Fruit fly (Drosophila melanogaster) whole organism, embryonic: ENCODE data around the gene CG34307.

ENCODE experiments used
- Aef1 ChIP-seq: fragments of 200-800 bp; sonication (Bioruptor generic); IDR thresholded peaks from 3 replicates; pipeline ENCODE4 v1.3.6; 2022; ENCODE audit warnings: missing biosample characterization, missing genetic modification characterization
- Awh ChIP-seq: fragments of 200-800 bp; sonication (Bioruptor generic); IDR thresholded peaks from 2 replicates; pipeline ENCODE4, ENCODE4 v1.3.6; 2022; ENCODE audit warnings: missing biosample characterization, missing genetic modification characterization
- BEAF-32 ChIP-seq: fragments of 200-800 bp; sonication (Bioruptor generic); optimal IDR thresholded peaks from 3 replicates; lab custom pipeline; 2017; ENCODE audit warnings: missing biosample characterization, missing genetic modification characterization, mild to moderate bottlenecking, moderate library complexity, missing genetic modification reagents
- CG10267 ChIP-seq: fragments of 200-800 bp; sonication (Bioruptor generic); optimal IDR thresholded peaks from 2 replicates; lab custom pipeline; 2018; ENCODE audit warnings: missing biosample characterization, mild to moderate bottlenecking, missing genetic modification characterization, moderate library complexity
- CG10366 ChIP-seq: fragments of 200-800 bp; sonication (Bioruptor generic); IDR thresholded peaks from 2 replicates; pipeline ENCODE4 v1.3.6; 2022; ENCODE audit warnings: missing biosample characterization, missing genetic modification characterization
- CG10959 ChIP-seq: fragments of 200-800 bp; sonication (Bioruptor generic); IDR thresholded peaks from 2 replicates; pipeline ENCODE4 v1.3.6; 2022; ENCODE audit warnings: missing biosample characterization, missing genetic modification characterization
- CG11695 ChIP-seq: fragments of 200-800 bp; sonication (Bioruptor generic); IDR thresholded peaks from 3 replicates; pipeline ENCODE4 v1.3.6; 2022; ENCODE audit warnings: missing biosample characterization, missing genetic modification characterization
- CG13123 ChIP-seq: fragments of 200-800 bp; sonication (Bioruptor generic); optimal IDR thresholded peaks from 2 replicates; lab custom pipeline; 2016; ENCODE audit warnings: missing biosample characterization, missing genetic modification characterization
- CG13296 ChIP-seq: fragments of 200-800 bp; sonication (Bioruptor generic); optimal IDR thresholded peaks from 3 replicates; lab custom pipeline; 2018; ENCODE audit warnings: missing biosample characterization, mild to moderate bottlenecking, missing genetic modification characterization
- CG14050 ChIP-seq: fragments of 200-800 bp; sonication (Bioruptor generic); IDR thresholded peaks from 3 replicates; pipeline ENCODE4 v1.3.6; 2022; ENCODE audit warnings: missing biosample characterization, missing genetic modification characterization
- CG17612 ChIP-seq: fragments of 200-800 bp; sonication (Bioruptor generic); IDR thresholded peaks from 2 replicates; pipeline ENCODE4 v1.3.6; 2022; ENCODE audit warnings: missing biosample characterization, missing genetic modification characterization
- CG17829 ChIP-seq: fragments of 200-800 bp; optimal IDR thresholded peaks from 2 replicates; lab custom pipeline; 2019; ENCODE audit warnings: missing biosample characterization, mild to moderate bottlenecking, missing genetic modification characterization, moderate library complexity
- CG18262 ChIP-seq: fragments of 200-800 bp; optimal IDR thresholded peaks from 3 replicates; lab custom pipeline; 2019; ENCODE audit warnings: missing biosample characterization, mild to moderate bottlenecking, missing genetic modification characterization, moderate library complexity
- CG2120 ChIP-seq: fragments of 200-800 bp; sonication (Bioruptor generic); optimal IDR thresholded peaks from 3 replicates; lab custom pipeline; 2016; ENCODE audit warnings: missing biosample characterization, missing genetic modification characterization
- CG3065 ChIP-seq: fragments of 200-800 bp; sonication (Bioruptor generic); optimal IDR thresholded peaks from 2 replicates; lab custom pipeline; 2016; ENCODE audit warnings: missing biosample characterization, missing genetic modification characterization
- CG31365 ChIP-seq: fragments of 200-800 bp; sonication (Bioruptor generic); optimal IDR thresholded peaks from 2 replicates; lab custom pipeline; 2018; ENCODE audit warnings: missing biosample characterization, mild to moderate bottlenecking, missing genetic modification characterization
- CG5180 ChIP-seq: fragments of 200-800 bp; sonication (Bioruptor generic); optimal IDR thresholded peaks from 3 replicates; lab custom pipeline; 2017; ENCODE audit warnings: missing biosample characterization, missing genetic modification characterization, mild to moderate bottlenecking, moderate library complexity, missing genetic modification reagents
- CG6813 ChIP-seq: fragments of 200-800 bp; sonication (Bioruptor generic); optimal IDR thresholded peaks from 2 replicates; lab custom pipeline; 2017; ENCODE audit warnings: missing biosample characterization, missing genetic modification characterization, mild to moderate bottlenecking, moderate library complexity, missing genetic modification reagents
- CG7786 ChIP-seq: fragments of 200-800 bp; sonication (Bioruptor generic); optimal IDR thresholded peaks from 2 replicates; lab custom pipeline; 2016; ENCODE audit warnings: missing biosample characterization, missing genetic modification characterization
- CG7928 ChIP-seq: fragments of 200-800 bp; sonication (Bioruptor generic); optimal IDR thresholded peaks from 2 replicates; lab custom pipeline; 2017; ENCODE audit warnings: missing biosample characterization, mild to moderate bottlenecking, missing genetic modification characterization
- Dip3 ChIP-seq: fragments of 200-800 bp; sonication (Bioruptor generic); optimal IDR thresholded peaks from 3 replicates; lab custom pipeline; 2016; ENCODE audit warnings: missing biosample characterization, missing genetic modification characterization
- Eip74EF ChIP-seq, 2 experiments: fragments of 200-800 bp in 1 of 2; fragments of >200 bp in 1 of 2; sonication (Bioruptor generic) in 1 of 2; optimal IDR thresholded peaks; 2 replicates each; lab custom pipeline; 2017 to 2019; ENCODE audit warnings: missing biosample characterization in 2 of 2, missing genetic modification characterization in 2 of 2, mild to moderate bottlenecking in 1 of 2, moderate library complexity in 1 of 2
- Elba2 ChIP-seq: fragments of 200-800 bp; sonication (Bioruptor generic); optimal IDR thresholded peaks from 3 replicates; lab custom pipeline; 2016; ENCODE audit warnings: missing biosample characterization, missing genetic modification characterization
- Fer3 ChIP-seq: fragments of 200-800 bp; sonication (Bioruptor generic); optimal IDR thresholded peaks from 2 replicates; lab custom pipeline; 2018; ENCODE audit warnings: missing biosample characterization, mild to moderate bottlenecking, missing genetic modification characterization, moderate library complexity
- Gug ChIP-seq: fragments of 200-800 bp; sonication (Bioruptor generic); IDR thresholded peaks from 4 replicates; pipeline ENCODE4 v1.3.6; 2022; ENCODE audit warnings: missing biosample characterization, missing genetic modification characterization
- HLHmδ ChIP-seq: fragments of 200-800 bp; sonication (Bioruptor generic); optimal IDR thresholded peaks from 2 replicates; lab custom pipeline; 2018; ENCODE audit warnings: missing biosample characterization, mild to moderate bottlenecking, missing genetic modification characterization, moderate library complexity
- HmgD ChIP-seq: fragments of 200-800 bp; sonication (Bioruptor generic); optimal IDR thresholded peaks from 3 replicates; lab custom pipeline; 2016; ENCODE audit warnings: missing biosample characterization, missing genetic modification characterization
- Hr39 ChIP-seq: fragments of >200 bp; optimal IDR thresholded peaks from 2 replicates; lab custom pipeline; 2017
- Hsf ChIP-seq: fragments of 200-800 bp; sonication (Bioruptor generic); optimal IDR thresholded peaks from 3 replicates; lab custom pipeline; 2016; ENCODE audit warnings: missing biosample characterization, missing genetic modification characterization
- Mad ChIP-seq: fragments of 200-800 bp; sonication (Bioruptor generic); optimal IDR thresholded peaks from 2 replicates; lab custom pipeline; 2016; ENCODE audit warnings: missing biosample characterization, missing genetic modification characterization
- Myb ChIP-seq: fragments of 200-800 bp; sonication (Bioruptor generic); optimal IDR thresholded peaks from 2 replicates; lab custom pipeline; 2016; ENCODE audit warnings: missing biosample characterization, missing genetic modification characterization
- Nf-YB ChIP-seq: fragments of 200-800 bp; sonication (Bioruptor generic); optimal IDR thresholded peaks from 3 replicates; lab custom pipeline; 2019; ENCODE audit warnings: missing biosample characterization, mild to moderate bottlenecking, missing genetic modification characterization, moderate library complexity
- Opbp ChIP-seq: fragments of 200-800 bp; sonication (Bioruptor generic); IDR thresholded peaks from 3 replicates; pipeline ENCODE4 v1.3.6; 2022; ENCODE audit warnings: missing biosample characterization, missing genetic modification characterization; ENCODE audit not compliant: partially characterized antibody
- Vsx1 ChIP-seq: fragments of 200-800 bp; sonication (Bioruptor generic); optimal IDR thresholded peaks from 2 replicates; lab custom pipeline; 2017; ENCODE audit warnings: missing biosample characterization, mild to moderate bottlenecking, missing genetic modification characterization, missing genetic modification reagents
- bcd ChIP-seq: fragments of 200-800 bp; sonication (Bioruptor generic); optimal IDR thresholded peaks from 2 replicates; lab custom pipeline; 2017; ENCODE audit warnings: missing biosample characterization, mild to moderate bottlenecking, missing genetic modification characterization
- bigmax ChIP-seq: fragments of 200-800 bp; sonication (Bioruptor generic); optimal IDR thresholded peaks from 2 replicates; lab custom pipeline; 2018; ENCODE audit warnings: missing biosample characterization, mild to moderate bottlenecking, missing genetic modification characterization
- chn ChIP-seq: fragments of 200-800 bp; sonication (Bioruptor generic); optimal IDR thresholded peaks from 2 replicates; lab custom pipeline; 2016; ENCODE audit warnings: missing biosample characterization, missing genetic modification characterization
- crc ChIP-seq: fragments of 200-800 bp; sonication (Bioruptor generic); optimal IDR thresholded peaks from 2 replicates; lab custom pipeline; 2016; ENCODE audit warnings: missing biosample characterization, missing genetic modification characterization
- da ChIP-seq: fragments of 200-800 bp; sonication (Bioruptor generic); optimal IDR thresholded peaks from 2 replicates; lab custom pipeline; 2016; ENCODE audit warnings: missing biosample characterization, missing genetic modification characterization
- dm ChIP-seq: fragments of 200-800 bp; sonication (Bioruptor generic); optimal IDR thresholded peaks from 3 replicates; lab custom pipeline; 2016; ENCODE audit warnings: missing biosample characterization, missing genetic modification characterization
- esg ChIP-seq: fragments of 200-800 bp; sonication (Bioruptor generic); conservative IDR thresholded peaks from 2 replicates; pipeline ENCODE4 v1.3.6; 2022; ENCODE audit warnings: missing biosample characterization, missing genetic modification characterization
- fd102C ChIP-seq: fragments of 200-800 bp; sonication (Bioruptor generic); optimal IDR thresholded peaks from 2 replicates; lab custom pipeline; 2018; ENCODE audit warnings: missing biosample characterization, mild to moderate bottlenecking, missing genetic modification characterization, moderate library complexity
- fd3F ChIP-seq: fragments of 200-800 bp; sonication (Bioruptor generic); optimal IDR thresholded peaks from 2 replicates; lab custom pipeline; 2018; ENCODE audit warnings: missing biosample characterization, mild to moderate bottlenecking, missing genetic modification characterization, moderate library complexity
- hth ChIP-seq: fragments of >200 bp; optimal IDR thresholded peaks from 2 replicates; lab custom pipeline; 2017; ENCODE audit warnings: inconsistent platforms
- pb ChIP-seq: fragments of 200-800 bp; sonication (Bioruptor generic); optimal IDR thresholded peaks from 3 replicates; lab custom pipeline; 2016; ENCODE audit warnings: missing biosample characterization, missing genetic modification characterization
- pho ChIP-seq: fragments of 200-800 bp; sonication (Bioruptor generic); optimal IDR thresholded peaks from 2 replicates; lab custom pipeline; 2016; ENCODE audit warnings: missing biosample characterization, missing genetic modification characterization
- ro ChIP-seq: fragments of 200-800 bp; sonication (Bioruptor generic); IDR thresholded peaks from 2 replicates; pipeline ENCODE4 v1.3.6; 2022; ENCODE audit warnings: missing biosample characterization, missing genetic modification characterization
- slbo ChIP-seq: fragments of 200-800 bp; sonication (Bioruptor generic); IDR thresholded peaks from 2 replicates; pipeline ENCODE4 v1.3.6; 2022; ENCODE audit warnings: missing biosample characterization, missing genetic modification characterization
- z ChIP-seq: fragments of 200-800 bp; sonication (Bioruptor generic); IDR thresholded peaks from 3 replicates; pipeline ENCODE4 v1.3.6; 2022; ENCODE audit warnings: missing biosample characterization, missing genetic modification characterization

The CG34307 gene

dm6 chr3R:11887114-11888037 is 10.0 kb upstream of the CG34307 start, which contains the start of gene mthl5 (continued):
- TF ChIP-seq CG13296 (GFP tag; lab: Kevin White, UChicago), result peak; percentile 59
- TF ChIP-seq slbo (GFP tag; lab: Robert Waterston, UW), result peak; percentile 78
- TF ChIP-seq Eip74EF (GFP tag; optimal IDR thresholded peaks at IDR 0.05; lab: Kevin White, UChicago), result peak in 1 of 2 experiments; percentile 77
- TF ChIP-seq Fer3 (tag; lab: Kevin White, UChicago), result peak; percentile 57
- TF ChIP-seq pho (GFP tag; lab: Kevin White, UChicago), result peak; percentile 51
- TF ChIP-seq CG3065 (GFP tag; lab: Kevin White, UChicago), result peak; percentile 13
- no peak for TF ChIP-seq CG14050 (GFP tag; lab: Robert Waterston, UW)
- TF ChIP-seq CG17612 (GFP tag; lab: Robert Waterston, UW), result peak; percentile 21; the same call in 1 of the 2 replicates
- TF ChIP-seq CG10267 (tag; lab: Kevin White, UChicago), result peak; percentile 80
- peak; percentile 83 for TF ChIP-seq bcd (GFP tag; lab: Kevin White, UChicago)
- peak; percentile 71 for TF ChIP-seq dm (GFP tag; lab: Kevin White, UChicago)
- TF ChIP-seq Hr39 (lab: Kevin White, UChicago), result no peak
- peak; percentile 80 for TF ChIP-seq esg
- TF ChIP-seq Awh (GFP tag; lab: Robert Waterston, UW), result 0 out of 2 replicates have a peak, but pooled peaks have one; percentile 61
- peak; percentile 54 for TF ChIP-seq Dip3 (GFP tag; lab: Kevin White, UChicago)
- TF ChIP-seq CG11695 (GFP tag; lab: Robert Waterston, UW), result peak; percentile 81
- TF ChIP-seq pb (GFP tag; lab: Kevin White, UChicago), result no peak
- peak; percentile 81 for TF ChIP-seq CG2120
- TF ChIP-seq Nf-YB (GFP tag; lab: Kevin White, UChicago), result peak; percentile 62
- peak; percentile 31 for TF ChIP-seq Mad (GFP tag; lab: Kevin White, UChicago)
- peak; percentile 18 for TF ChIP-seq Vsx1 (GFP tag; lab: Kevin White, UChicago)
- TF ChIP-seq Elba2 (GFP tag; lab: Kevin White, UChicago), result no peak
- TF ChIP-seq CG31365 (tag; lab: Kevin White, UChicago), result peak; percentile 24
- TF ChIP-seq Myb (GFP tag; lab: Kevin White, UChicago), result peak; percentile 56
- peak; percentile 71 for TF ChIP-seq CG7786
- no peak for TF ChIP-seq CG13123 (GFP tag; lab: Kevin White, UChicago)
- TF ChIP-seq fd3F (GFP tag; lab: Kevin White, UChicago), result peak; percentile 59
- TF ChIP-seq z (GFP tag; lab: Robert Waterston, UW), result peak; percentile 66; the same call in 2 of the 3 replicates
- no peak for TF ChIP-seq BEAF-32
- peak; percentile 77 for TF ChIP-seq CG10366 (GFP tag; lab: Robert Waterston, UW)
- TF ChIP-seq HmgD, result peak; percentile 53
- TF ChIP-seq crc (GFP tag; lab: Kevin White, UChicago), result peak; percentile 76
- no peak for TF ChIP-seq fd102C (GFP tag; lab: Kevin White, UChicago)
- TF ChIP-seq bigmax, result no peak
- peak; percentile 80 for TF ChIP-seq Gug (GFP tag; lab: Robert Waterston, UW)
- peak; percentile 84 for TF ChIP-seq CG17829 (tag; lab: Kevin White, UChicago)
- TF ChIP-seq CG6813 (GFP tag; lab: Kevin White, UChicago), result peak; percentile 45
- peak; percentile 88 for TF ChIP-seq Hsf (GFP tag; lab: Kevin White, UChicago)
- peak; percentile 53 for TF ChIP-seq CG5180 (GFP tag; lab: Kevin White, UChicago)
- TF ChIP-seq CG10959 (GFP tag; lab: Robert Waterston, UW), result peak; percentile 80
- peak; percentile 53 for TF ChIP-seq Aef1
- peak; percentile 88 for TF ChIP-seq CG18262 (tag; lab: Kevin White, UChicago)
- peak; percentile 48 for TF ChIP-seq HLHmδ (GFP tag; lab: Kevin White, UChicago)
- peak; percentile 30 for TF ChIP-seq da
- peak; percentile 43; the same call in 1 of the 2 replicates for TF ChIP-seq ro (GFP tag; lab: Robert Waterston, UW)
- TF ChIP-seq CG7928 (GFP tag; lab: Kevin White, UChicago), result no peak
- peak; percentile 82 for TF ChIP-seq chn (GFP tag; lab: Kevin White, UChicago)
- no peak for TF ChIP-seq Opbp
- TF ChIP-seq hth, result no peak
